Worm (Caenorhabditis elegans): ENCODE results near the gene srlf-16.

Gene srlf-16

DNA sequence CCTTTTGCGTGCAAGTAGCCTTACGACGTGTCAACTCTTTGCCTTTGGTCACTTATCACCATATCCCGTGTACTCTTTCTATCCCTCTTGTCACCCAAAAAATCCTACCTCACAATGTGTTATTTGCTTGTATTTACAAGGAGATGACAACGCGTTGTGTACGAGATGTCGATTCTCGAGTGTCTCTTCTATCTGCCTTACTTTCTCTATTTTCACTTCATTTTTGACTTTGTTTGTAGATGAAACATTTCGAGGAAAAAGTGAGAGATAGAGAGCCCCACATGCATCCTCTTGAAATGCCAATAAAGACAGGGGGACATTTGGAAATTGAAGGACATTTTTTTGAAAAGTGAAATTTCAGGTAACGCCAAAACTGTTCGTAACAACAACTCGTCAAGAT, 6.2 kb downstream of the srlf-16 start:
- TF ChIP-seq klf-2 (GFP tag; conservative IDR thresholded peaks at IDR 0.05) (no peak), ref-1 (GFP tag; conservative IDR thresholded peaks at IDR 0.05) (no peak), cog-1 (tag; optimal IDR thresholded peaks at IDR 0.05) (no peak), med-1 (GFP tag; optimal IDR thresholded peaks at IDR 0.05; ENCODE audit: insufficient read depth) (no peak), tab-1 (GFP tag; IDR thresholded peaks at IDR 0.05) (no peak), T22C8.4 (GFP tag; IDR thresholded peaks at IDR 0.05) (no peak), flt-1 (GFP tag; IDR thresholded peaks at IDR 0.05) (no peak), ztf-23 (GFP tag; IDR thresholded peaks at IDR 0.05) (no peak), ztf-29 (GFP tag; IDR thresholded peaks at IDR 0.05) (no peak)

DNA sequence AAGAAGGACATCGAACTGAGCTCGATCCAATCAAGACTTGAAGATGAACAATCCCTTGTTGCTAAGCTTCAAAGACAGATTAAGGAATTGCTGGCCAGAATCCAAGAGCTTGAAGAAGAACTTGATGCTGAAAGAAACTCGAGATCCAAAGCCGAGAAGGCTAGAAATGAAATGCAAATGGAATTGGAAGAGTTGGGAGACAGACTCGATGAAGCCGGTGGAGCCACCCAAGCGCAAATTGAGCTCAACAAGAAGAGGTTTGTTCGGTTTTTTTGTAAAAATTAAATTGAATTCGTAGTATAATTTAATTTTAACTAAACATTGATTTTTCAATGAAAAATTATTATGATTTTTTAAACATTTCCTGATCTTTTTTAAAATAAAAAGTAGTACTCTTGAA, 10.0 kb downstream of the srlf-16 start:
- TF ChIP-seq tab-1 (GFP tag; IDR thresholded peaks at IDR 0.05) (no peak), klf-2 (GFP tag; conservative IDR thresholded peaks at IDR 0.05) (no peak), ztf-23 (GFP tag; IDR thresholded peaks at IDR 0.05) (no peak), flt-1 (GFP tag; IDR thresholded peaks at IDR 0.05) (no peak), ztf-29 (GFP tag; IDR thresholded peaks at IDR 0.05) (no peak), med-1 (GFP tag; optimal IDR thresholded peaks at IDR 0.05; ENCODE audit: insufficient read depth) (no peak), ref-1 (GFP tag; conservative IDR thresholded peaks at IDR 0.05) (no peak), T22C8.4 (GFP tag; IDR thresholded peaks at IDR 0.05) (no peak), cog-1 (tag; optimal IDR thresholded peaks at IDR 0.05) (no peak)

DNA sequence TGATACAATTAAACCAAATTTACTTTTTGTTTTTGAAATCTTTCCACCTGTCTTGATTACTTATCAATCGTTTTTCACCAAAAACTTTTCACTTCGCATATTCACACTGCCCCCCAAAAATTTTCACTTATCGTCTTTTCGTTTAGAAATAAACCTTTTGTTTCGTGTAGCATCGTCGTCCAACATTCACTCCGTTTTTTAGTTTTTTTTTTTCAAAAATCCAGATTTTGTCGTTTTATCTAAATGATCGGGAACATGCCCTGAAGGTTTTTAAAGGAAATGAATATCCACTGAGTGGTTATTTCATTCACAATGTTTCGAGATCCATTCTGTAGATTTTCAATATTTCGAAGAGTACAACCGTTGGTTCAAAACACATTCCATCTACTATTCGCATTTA, 13.4 kb downstream of the srlf-16 start, which contains the start of gene D1014.7:
TSS of gene D1014.7 (plus strand) at position 301 of the 400 bp plus-strand sequence.
- no peak for TF ChIP-seq klf-2 (GFP tag; conservative IDR thresholded peaks at IDR 0.05)
- no peak for TF ChIP-seq cog-1 (tag; optimal IDR thresholded peaks at IDR 0.05)
- TF ChIP-seq ztf-23 (GFP tag; IDR thresholded peaks at IDR 0.05): no peak
- no peak for TF ChIP-seq ref-1 (GFP tag; conservative IDR thresholded peaks at IDR 0.05)
- no peak for TF ChIP-seq flt-1 (GFP tag; IDR thresholded peaks at IDR 0.05)
- no peak for TF ChIP-seq med-1 (GFP tag; optimal IDR thresholded peaks at IDR 0.05; ENCODE audit: insufficient read depth)
- TF ChIP-seq ztf-29 (GFP tag; IDR thresholded peaks at IDR 0.05): no peak
- no peak for TF ChIP-seq T22C8.4 (GFP tag; IDR thresholded peaks at IDR 0.05)
- TF ChIP-seq tab-1 (GFP tag; IDR thresholded peaks at IDR 0.05): no peak

DNA sequence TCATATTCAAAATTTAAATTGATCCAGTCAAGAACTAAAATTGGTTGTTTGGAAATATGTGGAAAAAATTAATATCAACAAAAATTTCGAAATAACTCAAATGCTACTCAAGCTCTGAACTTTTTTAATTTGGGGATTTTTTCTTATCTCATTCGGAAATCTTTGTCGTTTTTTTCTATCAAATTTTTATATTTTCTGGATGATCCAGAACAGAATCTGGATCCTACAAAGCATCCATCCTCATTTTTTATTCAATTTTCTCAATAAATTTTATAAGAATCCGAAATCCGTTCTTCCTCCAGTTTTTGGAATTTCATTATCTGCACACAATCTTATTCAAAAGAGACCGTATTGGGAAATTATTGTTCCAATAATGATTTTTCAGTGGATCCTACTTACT, 16.3 kb downstream of the srlf-16 start, which contains the start of gene D1014.6:
TSS of gene D1014.6 (plus strand) at position 301 of the 400 bp plus-strand sequence.
- TF ChIP-seq med-1 (GFP tag; optimal IDR thresholded peaks at IDR 0.05; ENCODE audit: insufficient read depth): no peak
- no peak for TF ChIP-seq tab-1 (GFP tag; IDR thresholded peaks at IDR 0.05)
- no peak for TF ChIP-seq T22C8.4 (GFP tag; IDR thresholded peaks at IDR 0.05)
- no peak for TF ChIP-seq ref-1 (GFP tag; conservative IDR thresholded peaks at IDR 0.05)
- TF ChIP-seq ztf-23 (GFP tag; IDR thresholded peaks at IDR 0.05): no peak
- TF ChIP-seq ztf-29 (GFP tag; IDR thresholded peaks at IDR 0.05): no peak
- TF ChIP-seq flt-1 (GFP tag; IDR thresholded peaks at IDR 0.05): no peak
- TF ChIP-seq klf-2 (GFP tag; conservative IDR thresholded peaks at IDR 0.05): no peak
- no peak for TF ChIP-seq cog-1 (tag; optimal IDR thresholded peaks at IDR 0.05)

DNA sequence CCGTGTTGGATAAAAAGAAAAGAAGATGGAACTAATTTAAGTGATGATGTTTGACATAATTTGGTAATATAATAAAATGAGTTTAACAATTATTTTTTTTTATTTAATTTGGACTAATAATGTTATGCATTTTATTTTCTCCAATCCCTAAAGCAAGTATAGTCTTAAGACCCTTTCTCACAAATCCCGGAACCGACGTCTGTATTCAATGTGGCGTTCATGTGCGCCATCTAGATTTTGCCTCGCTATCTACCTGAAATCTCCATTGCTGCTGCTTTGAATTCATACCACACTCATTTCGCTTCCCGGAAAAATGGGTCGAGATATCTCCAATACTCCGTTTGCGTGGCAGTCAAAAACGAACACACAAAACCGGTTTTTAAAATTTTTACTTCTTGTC, 18.8 kb downstream of the srlf-16 start, which contains the start of gene D1014.5:
TSS of gene D1014.5 (plus strand) at position 301 of the 400 bp plus-strand sequence.
- TF ChIP-seq T22C8.4 (GFP tag; IDR thresholded peaks at IDR 0.05) (no peak), klf-2 (GFP tag; conservative IDR thresholded peaks at IDR 0.05) (no peak), tab-1 (GFP tag; IDR thresholded peaks at IDR 0.05) (no peak), flt-1 (GFP tag; IDR thresholded peaks at IDR 0.05) (no peak), ref-1 (GFP tag; conservative IDR thresholded peaks at IDR 0.05) (no peak), cog-1 (tag; optimal IDR thresholded peaks at IDR 0.05) (no peak), med-1 (GFP tag; optimal IDR thresholded peaks at IDR 0.05; ENCODE audit: insufficient read depth) (no peak), ztf-29 (GFP tag; IDR thresholded peaks at IDR 0.05) (no peak), ztf-23 (GFP tag; IDR thresholded peaks at IDR 0.05) (no peak)

DNA sequence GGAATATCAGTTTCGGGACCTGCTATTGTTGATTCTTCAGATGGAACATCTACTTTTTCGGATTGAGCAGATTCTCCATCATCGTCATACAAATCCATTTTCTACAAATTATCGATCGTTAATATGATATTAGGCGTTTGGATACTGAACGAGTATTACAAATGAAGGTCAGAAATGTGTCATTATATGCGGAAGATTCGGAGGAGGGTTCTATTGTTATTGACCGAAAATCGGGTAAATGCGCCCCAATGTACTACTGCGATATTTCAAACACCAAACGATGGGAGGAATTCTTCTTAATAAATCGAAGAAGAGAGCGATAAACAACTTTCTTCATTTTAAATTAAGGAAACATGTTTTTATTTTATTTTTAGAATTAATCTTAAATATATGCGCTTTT, 24.7 kb downstream of the srlf-16 start, which contains the start of gene spr-1:
TSS of gene spr-1 (minus strand) at position 101 of the 400 bp plus-strand sequence.
- TF ChIP-seq med-1 (GFP tag; optimal IDR thresholded peaks at IDR 0.05; ENCODE audit: insufficient read depth) (no peak), ztf-29 (GFP tag; IDR thresholded peaks at IDR 0.05) (no peak), klf-2 (GFP tag; conservative IDR thresholded peaks at IDR 0.05) (no peak), cog-1 (tag; optimal IDR thresholded peaks at IDR 0.05) (no peak)

DNA sequence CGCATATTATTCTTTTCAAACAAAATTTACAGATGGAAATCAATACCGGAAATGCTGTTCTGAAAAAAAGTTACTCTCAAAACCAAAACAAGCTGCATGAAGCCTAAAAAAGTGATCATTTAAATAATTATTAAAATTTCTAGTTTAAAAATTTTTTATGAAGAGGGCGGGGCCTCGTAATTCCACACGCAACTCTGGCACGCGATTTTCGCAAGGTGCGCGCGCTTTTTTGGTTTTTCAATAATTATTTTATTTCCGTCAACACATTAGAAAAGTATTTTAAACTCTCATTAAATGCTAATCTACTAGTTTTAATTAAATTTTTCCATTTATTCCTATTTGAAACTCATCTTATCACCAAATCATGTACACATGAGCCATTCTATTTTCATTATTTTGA, 25.1 kb downstream of the srlf-16 start:
- TF ChIP-seq ztf-29 (GFP tag; IDR thresholded peaks at IDR 0.05) (no peak), med-1 (GFP tag; optimal IDR thresholded peaks at IDR 0.05; ENCODE audit: insufficient read depth) (no peak), flt-1 (GFP tag; IDR thresholded peaks at IDR 0.05) (no peak), ztf-23 (GFP tag; IDR thresholded peaks at IDR 0.05) (no peak)

DNA sequence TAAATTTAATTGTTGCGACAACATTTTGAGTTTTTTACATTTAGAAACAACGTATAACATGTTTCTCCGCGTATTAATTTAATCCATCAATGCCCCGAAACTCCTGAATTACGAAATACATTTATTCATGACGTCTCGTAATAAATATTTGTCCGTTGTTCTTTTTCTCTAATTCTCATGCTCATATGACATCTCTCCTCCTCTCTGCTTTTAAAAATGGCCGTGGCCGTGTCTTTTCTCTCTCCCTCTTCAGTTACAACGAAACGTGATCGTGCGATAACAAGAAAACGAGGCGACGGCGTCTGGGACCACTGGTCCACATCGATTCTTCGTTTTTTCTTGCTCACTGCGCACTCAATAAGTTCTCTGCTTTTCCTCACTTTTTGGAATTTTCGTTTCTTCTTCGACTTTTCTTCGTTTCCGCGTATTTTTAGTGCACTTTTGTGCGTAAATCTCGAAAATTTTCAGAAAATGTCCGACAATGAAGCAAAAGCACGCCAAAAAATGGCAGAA, 25.6 kb downstream of the srlf-16 start, which contains the start of gene snap-1:
TSS of gene snap-1 (plus strand) at position 463 of the 513 bp plus-strand sequence.
- TF ChIP-seq med-1 (GFP tag; optimal IDR thresholded peaks at IDR 0.05; ENCODE audit: insufficient read depth) (no peak), T22C8.4 (GFP tag; IDR thresholded peaks at IDR 0.05) (no peak), flt-1 (GFP tag; IDR thresholded peaks at IDR 0.05) (no peak), ztf-29 (GFP tag; IDR thresholded peaks at IDR 0.05) (no peak), tab-1 (GFP tag; IDR thresholded peaks at IDR 0.05) (no peak), ref-1 (GFP tag; conservative IDR thresholded peaks at IDR 0.05) (no peak), klf-2 (GFP tag; conservative IDR thresholded peaks at IDR 0.05) (no peak), ztf-23 (GFP tag; IDR thresholded peaks at IDR 0.05) (no peak), cog-1 (tag; optimal IDR thresholded peaks at IDR 0.05) (no peak)

DNA sequence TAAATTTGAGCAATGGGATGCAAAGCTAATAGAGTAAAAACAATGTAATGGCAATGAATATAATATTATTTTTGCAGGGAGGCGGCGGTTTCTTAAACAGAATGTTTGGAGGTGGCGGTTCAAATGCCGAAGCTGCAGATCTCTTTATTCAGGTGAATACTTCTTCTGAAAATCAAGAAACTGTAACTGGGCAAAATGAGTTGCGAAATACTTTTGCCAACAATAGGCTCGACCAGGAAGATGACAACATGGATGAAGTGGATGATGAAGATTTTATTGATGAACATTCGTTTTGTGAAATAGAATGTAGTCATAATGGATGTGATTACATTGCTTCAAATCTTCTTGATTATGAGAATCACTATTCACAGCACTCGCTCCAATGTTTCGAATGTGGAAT, 26.2 kb downstream of the srlf-16 start:
- TF ChIP-seq flt-1 (GFP tag; IDR thresholded peaks at IDR 0.05) (no peak), klf-2 (GFP tag; conservative IDR thresholded peaks at IDR 0.05) (no peak), med-1 (GFP tag; optimal IDR thresholded peaks at IDR 0.05; ENCODE audit: insufficient read depth) (no peak)

DNA sequence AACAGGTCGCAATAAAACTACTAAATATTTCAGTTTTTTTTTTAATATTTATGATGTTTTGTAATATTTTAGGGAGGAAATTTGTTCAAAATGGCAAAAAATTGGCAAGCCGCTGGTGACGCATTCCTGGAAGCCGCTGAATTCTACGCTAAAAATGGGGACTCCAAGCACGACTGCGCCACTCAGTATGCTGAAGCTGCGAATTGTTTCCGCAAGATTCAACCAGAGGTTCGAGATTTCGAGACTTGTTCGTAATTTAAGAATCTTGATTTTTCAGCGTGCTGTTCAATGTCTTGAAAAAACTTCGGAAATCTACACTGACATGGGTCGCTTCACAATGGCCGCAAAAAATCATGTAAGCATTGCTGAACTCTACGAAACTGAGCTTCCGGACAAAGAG, 27.1 kb downstream of the srlf-16 start:
- no peak for TF ChIP-seq T22C8.4 (GFP tag; IDR thresholded peaks at IDR 0.05)
- no peak for TF ChIP-seq med-1 (GFP tag; optimal IDR thresholded peaks at IDR 0.05; ENCODE audit: insufficient read depth)
